Fruit fly (Drosophila melanogaster): ENCODE measurements around the gene Saf6.

Gene Saf6

dm6 chr2L:847189-847987, 31.6 kb upstream of the Saf6 start:
- TF ChIP-seq CG13204 (GFP tag; optimal IDR thresholded peaks at IDR 0.05) (no peak), CG9948 (tag; optimal IDR thresholded peaks at IDR 0.05) (peak; percentile 42), CG4496 (GFP tag; IDR thresholded peaks at IDR 0.05) (peak; percentile 38; the same call in 2 of the 3 replicates), Ets98B (GFP tag; IDR thresholded peaks at IDR 0.05) (no peak; the same call in 1 of the 2 replicates), Pif1A (GFP tag; optimal IDR thresholded peaks at IDR 0.05) (peak; percentile 41), Snoo (tag; optimal IDR thresholded peaks at IDR 0.05) (peak; percentile 28), Pif1B (GFP tag; optimal IDR thresholded peaks at IDR 0.05) (peak; percentile 40), CG17806 (tag; optimal IDR thresholded peaks at IDR 0.05) (peak; percentile 34), CG10348 (GFP tag; IDR thresholded peaks at IDR 0.05) (no peak), CG34367 (tag; optimal IDR thresholded peaks at IDR 0.05) (no peak), CG32121 (GFP tag; IDR thresholded peaks at IDR 0.05) (no peak), D1 (tag; optimal IDR thresholded peaks at IDR 0.05) (no peak), EcR (GFP tag; optimal IDR thresholded peaks at IDR 0.05) (no peak), gl (tag; optimal IDR thresholded peaks at IDR 0.05) (no peak), CG8159 (tag; optimal IDR thresholded peaks at IDR 0.05) (peak; percentile 49), rn (GFP tag; IDR thresholded peaks at IDR 0.05) (no peak), CG15710 (tag; optimal IDR thresholded peaks at IDR 0.05) (peak; percentile 45), fd96Ca (GFP tag; IDR thresholded peaks at IDR 0.05) (no peak), CG8301 (tag; optimal IDR thresholded peaks at IDR 0.05) (peak; percentile 67), CG14655 (GFP tag; optimal IDR thresholded peaks at IDR 0.05) (peak; percentile 83), CG12605 (GFP tag; IDR thresholded peaks at IDR 0.05) (peak; percentile 53; the same call in 1 of the 2 replicates)

DNA sequence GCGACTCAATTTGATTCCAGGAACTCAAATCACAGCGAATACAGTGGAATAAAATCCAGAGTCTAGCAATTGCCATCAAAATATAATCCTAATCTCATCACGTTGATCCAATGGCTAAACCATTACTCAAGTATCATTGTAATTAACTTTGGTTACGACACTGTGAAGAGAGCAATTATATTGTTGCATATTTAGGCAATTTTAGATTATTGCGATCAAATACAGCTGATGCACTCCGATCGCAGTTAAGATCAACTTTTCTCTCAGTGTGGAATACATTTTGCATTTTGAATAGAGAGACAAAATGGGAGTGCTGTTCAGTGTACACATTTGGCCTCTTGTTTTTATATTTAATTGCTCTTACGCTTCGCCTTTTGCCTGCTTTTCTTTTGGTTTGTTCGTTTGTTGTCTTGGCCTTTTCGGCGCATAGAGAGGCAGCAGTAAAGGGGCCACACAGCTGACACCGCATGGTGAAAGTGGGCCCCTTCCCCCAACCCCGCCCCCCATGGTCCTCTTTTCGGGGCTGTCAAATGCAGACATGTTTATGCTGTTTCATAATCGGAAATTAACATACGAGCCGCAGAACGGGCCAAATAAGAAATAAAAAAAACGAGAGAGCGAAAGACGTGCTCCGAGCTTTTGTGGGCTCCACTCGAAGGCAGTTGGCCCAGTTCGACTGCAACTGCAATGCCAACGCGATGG, 30.6 kb upstream of the Saf6 start:
- TF ChIP-seq Ets98B (GFP tag; IDR thresholded peaks at IDR 0.05) (peak; percentile 61), CG9948 (tag; optimal IDR thresholded peaks at IDR 0.05) (peak; percentile 1), CG12605 (GFP tag; IDR thresholded peaks at IDR 0.05) (no peak; the same call in 1 of the 2 replicates), EcR (GFP tag; optimal IDR thresholded peaks at IDR 0.05) (no peak), Snoo (tag; optimal IDR thresholded peaks at IDR 0.05) (peak; percentile 10), D1 (tag; optimal IDR thresholded peaks at IDR 0.05) (no peak), CG8159 (tag; optimal IDR thresholded peaks at IDR 0.05) (peak; percentile 5), CG4496 (GFP tag; IDR thresholded peaks at IDR 0.05) (peak; percentile 82; the same call in 2 of the 3 replicates), CG34367 (tag; optimal IDR thresholded peaks at IDR 0.05) (no peak), Pif1B (GFP tag; optimal IDR thresholded peaks at IDR 0.05) (peak; percentile 33), CG8301 (tag; optimal IDR thresholded peaks at IDR 0.05) (peak; percentile 83), CG15710 (tag; optimal IDR thresholded peaks at IDR 0.05) (no peak), CG14655 (GFP tag; optimal IDR thresholded peaks at IDR 0.05) (peak; percentile 76), CG32121 (GFP tag; IDR thresholded peaks at IDR 0.05) (peak; percentile 59; the same call in 1 of the 2 replicates), CG13204 (GFP tag; optimal IDR thresholded peaks at IDR 0.05) (no peak), gl (tag; optimal IDR thresholded peaks at IDR 0.05) (no peak), rn (GFP tag; IDR thresholded peaks at IDR 0.05) (no peak), Pif1A (GFP tag; optimal IDR thresholded peaks at IDR 0.05) (peak; percentile 66), CG10348 (GFP tag; IDR thresholded peaks at IDR 0.05) (no peak), CG17806 (tag; optimal IDR thresholded peaks at IDR 0.05) (peak; percentile 36), fd96Ca (GFP tag; IDR thresholded peaks at IDR 0.05) (peak; percentile 78; the same call in 2 of the 3 replicates)

dm6 chr2L:845341-846004, 29.7 kb upstream of the Saf6 start:
- TF ChIP-seq rn (GFP tag; IDR thresholded peaks at IDR 0.05) (peak; percentile 75), CG32121 (GFP tag; IDR thresholded peaks at IDR 0.05) (peak; percentile 86), CG8301 (tag; optimal IDR thresholded peaks at IDR 0.05) (peak; percentile 88), CG10348 (GFP tag; IDR thresholded peaks at IDR 0.05) (no peak), CG13204 (GFP tag; optimal IDR thresholded peaks at IDR 0.05) (no peak), CG15710 (tag; optimal IDR thresholded peaks at IDR 0.05) (peak; percentile 60), gl (tag; optimal IDR thresholded peaks at IDR 0.05) (no peak), EcR (GFP tag; optimal IDR thresholded peaks at IDR 0.05) (no peak), Pif1A (GFP tag; optimal IDR thresholded peaks at IDR 0.05) (peak; percentile 82), CG8159 (tag; optimal IDR thresholded peaks at IDR 0.05) (peak; percentile 58), CG9948 (tag; optimal IDR thresholded peaks at IDR 0.05) (peak; percentile 67), fd96Ca (GFP tag; IDR thresholded peaks at IDR 0.05) (peak; percentile 92), CG4496 (GFP tag; IDR thresholded peaks at IDR 0.05) (peak; percentile 94), CG14655 (GFP tag; optimal IDR thresholded peaks at IDR 0.05) (peak; percentile 88), D1 (tag; optimal IDR thresholded peaks at IDR 0.05) (no peak), Snoo (tag; optimal IDR thresholded peaks at IDR 0.05) (peak; percentile 62), Pif1B (GFP tag; optimal IDR thresholded peaks at IDR 0.05) (peak; percentile 80), CG17806 (tag; optimal IDR thresholded peaks at IDR 0.05) (peak; percentile 72), CG34367 (tag; optimal IDR thresholded peaks at IDR 0.05) (peak; percentile 55), CG12605 (GFP tag; IDR thresholded peaks at IDR 0.05) (peak; percentile 84), Ets98B (GFP tag; IDR thresholded peaks at IDR 0.05) (peak; percentile 92)

Data from whole organism, pupa.